Fruit fly (Drosophila melanogaster) whole organism, embryonic: Measurements from ENCODE around the gene cold.

Source experiments
- CG10274 ChIP-seq: fragments of 200-800 bp; sonication (Bioruptor generic); optimal IDR thresholded peaks from 3 replicates; lab custom pipeline; 2017; ENCODE audit warnings: missing biosample characterization, mild to moderate bottlenecking, missing genetic modification characterization
- CG10979 ChIP-seq: fragments of 200-800 bp; sonication (Bioruptor generic); optimal IDR thresholded peaks from 2 replicates; lab custom pipeline; 2018; ENCODE audit warnings: missing biosample characterization, mild to moderate bottlenecking, missing genetic modification characterization, moderate library complexity
- CG11723 ChIP-seq: fragments of 200-800 bp; sonication (Bioruptor generic); optimal IDR thresholded peaks from 2 replicates; lab custom pipeline; 2017; ENCODE audit warnings: missing biosample characterization, mild to moderate bottlenecking, missing genetic modification characterization
- CG12299 ChIP-seq: fragments of 200-800 bp; sonication (Bioruptor generic); optimal IDR thresholded peaks from 2 replicates; lab custom pipeline; 2018; ENCODE audit warnings: missing biosample characterization, mild to moderate bottlenecking, missing genetic modification characterization
- CG1233 ChIP-seq: fragments of 200-800 bp; sonication (Bioruptor generic); optimal IDR thresholded peaks from 4 replicates; lab custom pipeline; 2018; ENCODE audit warnings: missing biosample characterization, mild to moderate bottlenecking, missing genetic modification characterization
- CG12391 ChIP-seq: fragments of 200-800 bp; sonication (Bioruptor generic); optimal IDR thresholded peaks from 3 replicates; lab custom pipeline; 2018; ENCODE audit warnings: missing biosample characterization, mild to moderate bottlenecking, missing genetic modification characterization, moderate library complexity
- CG14860 ChIP-seq: fragments of 200-800 bp; sonication (Bioruptor generic); IDR thresholded peaks from 3 replicates; pipeline ENCODE4 v1.3.6; 2022; ENCODE audit warnings: missing biosample characterization, missing genetic modification characterization; ENCODE audit not compliant: partially characterized antibody
- CG1529 ChIP-seq: fragments of 200-800 bp; sonication (Bioruptor generic); optimal IDR thresholded peaks from 3 replicates; lab custom pipeline; 2018; ENCODE audit warnings: missing biosample characterization, missing genetic modification characterization
- CG1603 ChIP-seq: fragments of 200-800 bp; sonication (Bioruptor generic); optimal IDR thresholded peaks from 2 replicates; lab custom pipeline; 2019; ENCODE audit warnings: missing biosample characterization, mild to moderate bottlenecking, missing genetic modification characterization, moderate library complexity
- CG18599 ChIP-seq: fragments of 200-800 bp; sonication (Bioruptor generic); optimal IDR thresholded peaks from 3 replicates; lab custom pipeline; 2017; ENCODE audit warnings: missing biosample characterization, missing genetic modification characterization, mild to moderate bottlenecking, moderate library complexity, missing genetic modification reagents
- CG2120 ChIP-seq: fragments of 200-800 bp; sonication (Bioruptor generic); optimal IDR thresholded peaks from 3 replicates; lab custom pipeline; 2016; ENCODE audit warnings: missing biosample characterization, missing genetic modification characterization
- CG2678 ChIP-seq: fragments of 200-800 bp; sonication (Bioruptor generic); optimal IDR thresholded peaks from 3 replicates; lab custom pipeline; 2019; ENCODE audit warnings: missing biosample characterization, mild to moderate bottlenecking, missing genetic modification characterization, moderate library complexity
- CG31224 ChIP-seq: fragments of 200-800 bp; sonication (Bioruptor generic); IDR thresholded peaks from 2 replicates; pipeline ENCODE4 v1.3.6; 2022; ENCODE audit warnings: missing biosample characterization, missing genetic modification characterization
- CG34422 ChIP-seq: fragments of 200-800 bp; sonication (Bioruptor generic); IDR thresholded peaks from 3 replicates; pipeline ENCODE4 v1.3.6; 2022; ENCODE audit warnings: missing biosample characterization, missing genetic modification characterization
- CG7271 ChIP-seq: fragments of 200-800 bp; sonication (Bioruptor generic); optimal IDR thresholded peaks from 2 replicates; lab custom pipeline; 2018; ENCODE audit warnings: missing biosample characterization, mild to moderate bottlenecking, missing genetic modification characterization, moderate library complexity
- CG7987 ChIP-seq: fragments of 200-800 bp; sonication (Bioruptor generic); optimal IDR thresholded peaks from 2 replicates; lab custom pipeline; 2018; ENCODE audit warnings: missing biosample characterization, mild to moderate bottlenecking, missing genetic modification characterization, moderate library complexity
- D19A ChIP-seq: fragments of 200-800 bp; optimal IDR thresholded peaks from 3 replicates; lab custom pipeline; 2019; ENCODE audit warnings: missing biosample characterization, mild to moderate bottlenecking, missing genetic modification characterization, moderate library complexity
- Deaf1 ChIP-seq: fragments of 200-800 bp; optimal IDR thresholded peaks from 3 replicates; lab custom pipeline; 2019; ENCODE audit warnings: missing biosample characterization, mild to moderate bottlenecking, missing genetic modification characterization, moderate library complexity
- Ets65A ChIP-seq: fragments of 200-800 bp; sonication (Bioruptor generic); peaks from one replicate; lab custom pipeline; 2016; ENCODE audit warnings: missing biosample characterization, missing genetic modification characterization
- HLH54F ChIP-seq: fragments of 200-800 bp; sonication (Bioruptor generic); optimal IDR thresholded peaks from 3 replicates; lab custom pipeline; 2016; ENCODE audit warnings: missing biosample characterization, missing genetic modification characterization
- Lim3 ChIP-seq: fragments of 200-800 bp; sonication (Bioruptor generic); IDR thresholded peaks from 2 replicates; pipeline ENCODE4 v1.3.6; 2022; ENCODE audit warnings: missing biosample characterization, missing genetic modification characterization
- Med ChIP-seq: fragments of 200-800 bp; sonication (Bioruptor generic); peaks from one replicate; lab custom pipeline; 2016; ENCODE audit warnings: missing biosample characterization, missing genetic modification characterization, mild to moderate bottlenecking, inconsistent platforms, moderate library complexity
- Nf-YC ChIP-seq: fragments of 200-800 bp; optimal IDR thresholded peaks from 3 replicates; lab custom pipeline; 2019; ENCODE audit warnings: missing biosample characterization, mild to moderate bottlenecking, missing genetic modification characterization, moderate library complexity
- Rfx ChIP-seq: fragments of 200-800 bp; sonication (Bioruptor generic); IDR thresholded peaks from 2 replicates; pipeline ENCODE4 v1.3.6; 2022; ENCODE audit warnings: missing biosample characterization, missing genetic modification characterization
- Sin3A ChIP-seq: fragments of >200 bp; optimal IDR thresholded peaks from 2 replicates; lab custom pipeline; 2018
- Sox102F ChIP-seq: fragments of 200-800 bp; sonication (Bioruptor generic); optimal IDR thresholded peaks from 2 replicates; lab custom pipeline; 2018; ENCODE audit warnings: missing biosample characterization, mild to moderate bottlenecking, missing genetic modification characterization, moderate library complexity
- Xrp1 ChIP-seq: fragments of 200-800 bp; sonication (Bioruptor generic); IDR thresholded peaks from 2 replicates; pipeline ENCODE4 v1.3.6; 2022; ENCODE audit warnings: missing biosample characterization, missing genetic modification characterization
- ap ChIP-seq: fragments of 200-800 bp; sonication (Bioruptor generic); IDR thresholded peaks from 2 replicates; pipeline ENCODE4 v1.3.6; 2022; ENCODE audit warnings: missing biosample characterization, missing genetic modification characterization
- bowl ChIP-seq: fragments of 200-800 bp; sonication (Bioruptor generic); IDR thresholded peaks from 2 replicates; pipeline ENCODE4 v1.3.6; 2022; ENCODE audit warnings: missing biosample characterization, missing genetic modification characterization
- chinmo ChIP-seq: fragments of 200-800 bp; sonication (Bioruptor generic); IDR thresholded peaks from 4 replicates; pipeline ENCODE4 v1.3.6; 2022; ENCODE audit warnings: missing biosample characterization, missing genetic modification characterization; ENCODE audit not compliant: partially characterized antibody
- crol ChIP-seq: fragments of 200-800 bp; sonication (Bioruptor generic); IDR thresholded peaks from 2 replicates; pipeline ENCODE4 v1.3.6; 2022; ENCODE audit warnings: missing biosample characterization, missing genetic modification characterization
- crp ChIP-seq, 2 experiments: fragments of 200-800 bp; sonication (Bioruptor generic); optimal IDR thresholded peaks; 2 replicates in 1 of 2; 3 replicates in 1 of 2; lab custom pipeline; 2017; ENCODE audit warnings: missing biosample characterization in 2 of 2, missing genetic modification characterization in 2 of 2, mild to moderate bottlenecking in 1 of 2, moderate library complexity in 1 of 2
- dan ChIP-seq: fragments of 200-800 bp; sonication (Bioruptor generic); IDR thresholded peaks from 2 replicates; pipeline ENCODE4 v1.3.6; 2022; ENCODE audit warnings: missing biosample characterization, missing genetic modification characterization
- dimm ChIP-seq: fragments of 200-800 bp; sonication (Bioruptor generic); IDR thresholded peaks from 2 replicates; pipeline ENCODE4 v1.3.6; 2022; ENCODE audit warnings: missing biosample characterization, missing genetic modification characterization
- fu2 ChIP-seq: fragments of 200-800 bp; sonication (Bioruptor generic); optimal IDR thresholded peaks from 2 replicates; lab custom pipeline; 2016; ENCODE audit warnings: missing biosample characterization, missing genetic modification characterization
- gcm ChIP-seq: fragments of 200-800 bp; sonication (Bioruptor generic); optimal IDR thresholded peaks from 2 replicates; lab custom pipeline; 2019; ENCODE audit warnings: missing biosample characterization, mild to moderate bottlenecking, missing genetic modification characterization, moderate library complexity
- gem ChIP-seq: fragments of 200-800 bp; sonication (Bioruptor generic); optimal IDR thresholded peaks from 2 replicates; lab custom pipeline; 2019; ENCODE audit warnings: missing biosample characterization, mild to moderate bottlenecking, missing genetic modification characterization, moderate library complexity
- ken ChIP-seq: fragments of 200-800 bp; sonication (Bioruptor generic); IDR thresholded peaks from 3 replicates; pipeline ENCODE4 v1.3.6; 2022; ENCODE audit warnings: missing biosample characterization, missing genetic modification characterization
- knrl ChIP-seq: fragments of 200-800 bp; sonication (Bioruptor generic); IDR thresholded peaks from 3 replicates; pipeline ENCODE4 v1.3.6; 2022; ENCODE audit warnings: missing biosample characterization, missing genetic modification characterization; ENCODE audit not compliant: partially characterized antibody
- lab ChIP-seq: fragments of 200-800 bp; sonication (Bioruptor generic); optimal IDR thresholded peaks from 3 replicates; lab custom pipeline; 2017; ENCODE audit warnings: missing biosample characterization, missing genetic modification characterization, mild to moderate bottlenecking, moderate library complexity, missing genetic modification reagents
- oc ChIP-seq: fragments of 200-800 bp; sonication (Bioruptor generic); optimal IDR thresholded peaks from 2 replicates; lab custom pipeline; 2018; ENCODE audit warnings: missing biosample characterization, mild to moderate bottlenecking, missing genetic modification characterization, moderate library complexity
- row ChIP-seq: fragments of 200-800 bp; sonication (Bioruptor generic); IDR thresholded peaks from 3 replicates; pipeline ENCODE4 v1.3.6; 2022; ENCODE audit warnings: missing biosample characterization, missing genetic modification characterization
- sens ChIP-seq: fragments of 200-800 bp; sonication (Bioruptor generic); peaks from one replicate; lab custom pipeline; 2016; ENCODE audit warnings: missing biosample characterization, missing genetic modification characterization
- sqz ChIP-seq: fragments of 200-800 bp; sonication (Bioruptor generic); optimal IDR thresholded peaks from 3 replicates; lab custom pipeline; 2018; ENCODE audit warnings: missing biosample characterization, mild to moderate bottlenecking, missing genetic modification characterization
- vnd ChIP-seq: fragments of 200-800 bp; sonication (Bioruptor generic); IDR thresholded peaks from 3 replicates; pipeline ENCODE4 v1.3.6; 2022; ENCODE audit warnings: missing biosample characterization, missing genetic modification characterization; ENCODE audit not compliant: partially characterized antibody

Gene cold

dm6 chr2L:526924-527307 lies 47.2 kb upstream of the cold start:
- TF ChIP-seq sens (peak; percentile 64), CG10274 (GFP tag; lab: Kevin White, UChicago) (peak; percentile 64), CG10979 (tag; lab: Kevin White, UChicago) (peak; percentile 11), row (GFP tag; lab: Robert Waterston, UW) (peak; percentile 42; the same call in 1 of the 3 replicates), CG2678 (tag; lab: Kevin White, UChicago) (peak; percentile 13), ap (no peak), Xrp1 (GFP tag; lab: Robert Waterston, UW) (0 out of 2 replicates have a peak, but pooled peaks have one; percentile 15), Nf-YC (tag; lab: Kevin White, UChicago) (peak; percentile 39), CG1603 (tag; lab: Kevin White, UChicago) (peak; percentile 19), CG2120 (peak; percentile 33), ken (GFP tag; lab: Robert Waterston, UW) (no peak), crp (GFP tag; optimal IDR thresholded peaks at IDR 0.05; lab: Kevin White, UChicago) (no peak), CG14860 (GFP tag; lab: Robert Waterston, UW) (no peak), lab (GFP tag; lab: Kevin White, UChicago) (peak; percentile 11), Ets65A (GFP tag; lab: Kevin White, UChicago) (peak; percentile 22), Med (GFP tag; lab: Kevin White, UChicago) (peak; percentile 8), Rfx (GFP tag; lab: Robert Waterston, UW) (no peak), CG12391 (tag; lab: Kevin White, UChicago) (peak; percentile 2), gem (tag; lab: Kevin White, UChicago) (peak; percentile 44), Sox102F (GFP tag; lab: Kevin White, UChicago) (peak; percentile 25), D19A (tag; lab: Kevin White, UChicago) (peak; percentile 32), dan (GFP tag; lab: Robert Waterston, UW) (no peak), CG12299 (tag; lab: Kevin White, UChicago) (no peak), CG18599 (GFP tag; lab: Kevin White, UChicago) (peak; percentile 25), CG7987 (GFP tag; lab: Kevin White, UChicago) (no peak)

dm6 chr2L:527689-528088 lies 46.4 kb upstream of the cold start:
- TF ChIP-seq Sin3A (no peak), CG34422 (GFP tag; lab: Robert Waterston, UW) (no peak), knrl (no peak), oc (tag; lab: Kevin White, UChicago) (peak; percentile 7), dimm (no peak), gcm (GFP tag; lab: Kevin White, UChicago) (peak; percentile 50), D19A (tag; lab: Kevin White, UChicago) (no peak), CG1233 (no peak), bowl (no peak), fu2 (no peak), HLH54F (GFP tag; lab: Kevin White, UChicago) (no peak), Lim3 (GFP tag; lab: Robert Waterston, UW) (no peak), CG1529 (GFP tag; lab: Kevin White, UChicago) (no peak), vnd (GFP tag; lab: Robert Waterston, UW) (no peak), crol (GFP tag; lab: Robert Waterston, UW) (peak; percentile 5; the same call in 1 of the 2 replicates), chinmo (0 out of 4 replicates have a peak, but pooled peaks have one; percentile 36), Deaf1 (peak; percentile 74), sqz (GFP tag; lab: Kevin White, UChicago) (peak; percentile 44), CG11723 (GFP tag; lab: Kevin White, UChicago) (no peak), CG31224 (GFP tag; lab: Robert Waterston, UW) (no peak), CG2678 (tag; lab: Kevin White, UChicago) (no peak), CG7271 (no peak), lab (GFP tag; lab: Kevin White, UChicago) (peak; percentile 57)
